Fruit fly (Drosophila melanogaster): ENCODE results near the gene CG42750.

CG42750 gene

DNA sequence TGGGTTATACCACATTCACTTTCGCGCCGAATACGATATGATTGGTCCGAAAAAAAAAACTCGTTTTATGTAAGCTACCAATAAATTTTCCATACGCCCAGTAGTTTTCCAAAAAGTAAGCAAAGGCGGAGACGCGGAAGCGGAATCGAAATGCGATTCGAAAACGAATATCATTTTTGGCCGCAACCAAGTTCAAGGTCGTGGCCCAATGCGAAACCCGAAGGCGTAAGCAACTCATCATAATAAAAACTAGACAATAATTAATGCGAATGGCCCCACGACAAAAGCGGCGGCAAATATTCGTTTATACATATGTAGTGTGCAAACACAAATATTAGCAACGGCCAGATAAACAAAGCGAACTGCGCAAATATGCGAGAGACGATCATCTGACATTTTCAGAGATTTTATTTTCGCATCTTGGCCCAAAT is 139.1 kb downstream of the CG42750 start (continued):
- TF ChIP-seq CG18011 (GFP tag; optimal IDR thresholded peaks at IDR 0.05): peak; percentile 51
- TF ChIP-seq Dad (GFP tag; optimal IDR thresholded peaks at IDR 0.05): no peak
- TF ChIP-seq Vsx1 (GFP tag; optimal IDR thresholded peaks at IDR 0.05): no peak
- peak; percentile 44 for TF ChIP-seq CG9932 (GFP tag; IDR thresholded peaks at IDR 0.05)
- TF ChIP-seq lilli (GFP tag; optimal IDR thresholded peaks at IDR 0.05): peak; percentile 46
- peak; percentile 40 for TF ChIP-seq CG9727 (GFP tag; optimal IDR thresholded peaks at IDR 0.05)
- no peak for TF ChIP-seq CG1024 (GFP tag; IDR thresholded peaks at IDR 0.05)
- TF ChIP-seq Drgx (GFP tag; IDR thresholded peaks at IDR 0.05): no peak
- no peak for TF ChIP-seq Bgb (GFP tag; IDR thresholded peaks at IDR 0.05; ENCODE audit: partially characterized antibody)
- peak; percentile 37; the same call in 1 of the 2 replicates for TF ChIP-seq CG32532 (GFP tag; IDR thresholded peaks at IDR 0.05)
- TF ChIP-seq otp (GFP tag; IDR thresholded peaks at IDR 0.05): 0 out of 3 replicates have a peak, but pooled peaks have one; percentile 10
- peak; percentile 18 for TF ChIP-seq CrebB (tag; optimal IDR thresholded peaks at IDR 0.05)
- TF ChIP-seq Blimp-1 (GFP tag; optimal IDR thresholded peaks at IDR 0.05): peak; percentile 67
- peak; percentile 4 for TF ChIP-seq fu2 (GFP tag; optimal IDR thresholded peaks at IDR 0.05)
- no peak for TF ChIP-seq Neu2 (GFP tag; optimal IDR thresholded peaks at IDR 0.05; ENCODE audit: borderline replicate concordance)
- TF ChIP-seq CG14441 (GFP tag; IDR thresholded peaks at IDR 0.05): no peak
- TF ChIP-seq CkIIα-i1 (GFP tag; IDR thresholded peaks at IDR 0.05): no peak
- no peak for TF ChIP-seq CG3065 (GFP tag; optimal IDR thresholded peaks at IDR 0.05)
- TF ChIP-seq ash1 (GFP tag; optimal IDR thresholded peaks at IDR 0.05): peak; percentile 18
- TF ChIP-seq CG2712 (tag; optimal IDR thresholded peaks at IDR 0.05): no peak
- TF ChIP-seq CG31365 (tag; optimal IDR thresholded peaks at IDR 0.05): peak; percentile 9
- no peak for TF ChIP-seq CG8281 (tag; optimal IDR thresholded peaks at IDR 0.05)
- peak; percentile 37 for TF ChIP-seq CG13296 (GFP tag; optimal IDR thresholded peaks at IDR 0.05)
- no peak for TF ChIP-seq ara (GFP tag; IDR thresholded peaks at IDR 0.05)
- peak; percentile 14 for TF ChIP-seq CG3163 (GFP tag; optimal IDR thresholded peaks at IDR 0.05)
- no peak for TF ChIP-seq crol (GFP tag; IDR thresholded peaks at IDR 0.05)
- peak; percentile 64 for TF ChIP-seq CG12071 (GFP tag; optimal IDR thresholded peaks at IDR 0.05)
- no peak for TF ChIP-seq pnt (GFP tag; optimal IDR thresholded peaks at IDR 0.05)
- no peak for TF ChIP-seq Gsc (GFP tag; IDR thresholded peaks at IDR 0.05)
- TF ChIP-seq CG7271 (tag; optimal IDR thresholded peaks at IDR 0.05): no peak
- peak; percentile 33 for TF ChIP-seq CG4854 (GFP tag; optimal IDR thresholded peaks at IDR 0.05)
- TF ChIP-seq cwo (GFP tag; optimal IDR thresholded peaks at IDR 0.05): peak; percentile 55
- TF ChIP-seq org-1 (GFP tag; optimal IDR thresholded peaks at IDR 0.05): peak; percentile 14
- TF ChIP-seq PHDP (tag; optimal IDR thresholded peaks at IDR 0.05): peak; percentile 38
- no peak for TF ChIP-seq nmo (GFP tag; optimal IDR thresholded peaks at IDR 0.05)
- peak; percentile 61 for TF ChIP-seq CHES-1-like (GFP tag; optimal IDR thresholded peaks at IDR 0.05)
- no peak for TF ChIP-seq CG10654 (GFP tag; optimal IDR thresholded peaks at IDR 0.05)
- TF ChIP-seq shn (GFP tag; optimal IDR thresholded peaks at IDR 0.05): peak; percentile 0
- TF ChIP-seq Side (GFP tag; optimal IDR thresholded peaks at IDR 0.05): peak; percentile 54
- no peak for TF ChIP-seq CG6791 (GFP tag; IDR thresholded peaks at IDR 0.05; ENCODE audit: partially characterized antibody)
- TF ChIP-seq CG31224 (GFP tag; IDR thresholded peaks at IDR 0.05): peak; percentile 21; the same call in 1 of the 2 replicates
- TF ChIP-seq CG34376 (GFP tag; optimal IDR thresholded peaks at IDR 0.05): peak; percentile 48
- TF ChIP-seq grau (tag; optimal IDR thresholded peaks at IDR 0.05): no peak
- TF ChIP-seq CG6272 (GFP tag; IDR thresholded peaks at IDR 0.05): no peak
- no peak for TF ChIP-seq Deaf1 (tag; optimal IDR thresholded peaks at IDR 0.05)
- TF ChIP-seq oc (tag; optimal IDR thresholded peaks at IDR 0.05): no peak
- 0 out of 3 replicates have a peak, but pooled peaks have one; percentile 49 for TF ChIP-seq CG11695 (GFP tag; IDR thresholded peaks at IDR 0.05)
- TF ChIP-seq stwl (tag; optimal IDR thresholded peaks at IDR 0.05): no peak
- peak; percentile 58 for TF ChIP-seq CG15011 (GFP tag; optimal IDR thresholded peaks at IDR 0.05)
- peak; percentile 75 for TF ChIP-seq Rfx (GFP tag; IDR thresholded peaks at IDR 0.05)
- no peak for TF ChIP-seq CG7372 (GFP tag; IDR thresholded peaks at IDR 0.05)

All from whole organism, embryonic.